Fruit fly (Drosophila melanogaster): ENCODE results near the gene CG11384.

Gene CG11384

dm6 chrX:1129575-1130281 is 46.1 kb downstream of the CG11384 start:
- TF ChIP-seq EcR (GFP tag; optimal IDR thresholded peaks at IDR 0.05) (no peak), CG10348 (GFP tag; IDR thresholded peaks at IDR 0.05) (no peak), Pif1B (GFP tag; optimal IDR thresholded peaks at IDR 0.05) (peak; percentile 82), D1 (tag; optimal IDR thresholded peaks at IDR 0.05) (peak; percentile 16), Pif1A (GFP tag; optimal IDR thresholded peaks at IDR 0.05) (peak; percentile 88), CG8159 (tag; optimal IDR thresholded peaks at IDR 0.05) (peak; percentile 86), CG9948 (tag; optimal IDR thresholded peaks at IDR 0.05) (peak; percentile 84), rn (GFP tag; IDR thresholded peaks at IDR 0.05) (peak; percentile 77), CG34367 (tag; optimal IDR thresholded peaks at IDR 0.05) (peak; percentile 85), fd96Ca (GFP tag; IDR thresholded peaks at IDR 0.05) (peak; percentile 89), Snoo (tag; optimal IDR thresholded peaks at IDR 0.05) (peak; percentile 86), CG14655 (GFP tag; optimal IDR thresholded peaks at IDR 0.05) (peak; percentile 84), CG15710 (tag; optimal IDR thresholded peaks at IDR 0.05) (peak; percentile 88), CG32121 (GFP tag; IDR thresholded peaks at IDR 0.05) (peak; percentile 89), CG13204 (GFP tag; optimal IDR thresholded peaks at IDR 0.05) (peak; percentile 47), CG4496 (GFP tag; IDR thresholded peaks at IDR 0.05) (peak; percentile 94), CG17806 (tag; optimal IDR thresholded peaks at IDR 0.05) (peak; percentile 88), gl (tag; optimal IDR thresholded peaks at IDR 0.05) (peak; percentile 77), CG12605 (GFP tag; IDR thresholded peaks at IDR 0.05) (peak; percentile 82), Ets98B (GFP tag; IDR thresholded peaks at IDR 0.05) (peak; percentile 90), CG8301 (tag; optimal IDR thresholded peaks at IDR 0.05) (peak; percentile 83)
